Fruit fly (Drosophila melanogaster): ENCODE results near the gene Gr93c.

The Gr93c gene

DNA sequence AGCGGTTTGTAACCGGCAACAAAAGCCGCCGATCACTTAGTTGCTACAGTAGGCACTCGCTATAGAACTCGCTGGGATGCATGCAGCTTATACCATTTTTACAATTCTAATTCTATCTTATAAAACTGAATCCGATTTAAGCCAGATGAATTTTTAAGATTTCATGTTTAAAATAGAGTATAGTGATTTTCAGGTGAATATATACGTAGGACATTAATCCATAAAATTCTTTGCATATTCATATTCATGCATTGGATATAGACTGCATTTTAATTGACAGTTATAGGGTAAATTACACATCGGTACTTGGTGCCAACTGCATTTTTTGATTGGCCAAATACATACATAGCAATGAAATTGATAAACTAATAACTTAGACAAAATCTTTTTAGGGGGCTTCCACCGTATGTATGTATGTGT, 42.5 kb upstream of the Gr93c start (continued):
- TF ChIP-seq Ets65A (GFP tag) (peak; percentile 57), CG5180 (GFP tag; optimal IDR thresholded peaks at IDR 0.05) (no peak), Lim3 (GFP tag; IDR thresholded peaks at IDR 0.05) (no peak), CG9727 (GFP tag; optimal IDR thresholded peaks at IDR 0.05) (no peak), onecut (GFP tag; IDR thresholded peaks at IDR 0.05) (0 out of 2 replicates have a peak, but pooled peaks have one; percentile 24), Sry-δ (GFP tag; optimal IDR thresholded peaks at IDR 0.05) (no peak), usp (GFP tag; optimal IDR thresholded peaks at IDR 0.05) (no peak), HLH3B (GFP tag; IDR thresholded peaks at IDR 0.05) (peak; percentile 42; the same call in 1 of the 2 replicates), sim (GFP tag; IDR thresholded peaks at IDR 0.05) (0 out of 2 replicates have a peak, but pooled peaks have one; percentile 27), sens-2 (GFP tag; IDR thresholded peaks at IDR 0.05) (no peak), CG3838 (GFP tag; optimal IDR thresholded peaks at IDR 0.05) (no peak), Chrac-16 (GFP tag; optimal IDR thresholded peaks at IDR 0.05) (peak; percentile 18), salm (tag; optimal IDR thresholded peaks at IDR 0.05) (no peak), danr (GFP tag; IDR thresholded peaks at IDR 0.05) (peak; percentile 24; the same call in 1 of the 2 replicates), klu (GFP tag; IDR thresholded peaks at IDR 0.05) (no peak), z (GFP tag; IDR thresholded peaks at IDR 0.05) (0 out of 3 replicates have a peak, but pooled peaks have one; percentile 11), CG18262 (tag; optimal IDR thresholded peaks at IDR 0.05) (peak; percentile 79), CG4820 (GFP tag; optimal IDR thresholded peaks at IDR 0.05) (peak; percentile 44), Dbx (GFP tag; IDR thresholded peaks at IDR 0.05) (no peak), Fer1 (GFP tag; optimal IDR thresholded peaks at IDR 0.05) (no peak), CG6654 (GFP tag; optimal IDR thresholded peaks at IDR 0.05) (peak; percentile 9), jumu (GFP tag; optimal IDR thresholded peaks at IDR 0.05) (no peak), Rx (GFP tag; IDR thresholded peaks at IDR 0.05) (peak; percentile 46; the same call in 1 of the 2 replicates), CG12155 (GFP tag; optimal IDR thresholded peaks at IDR 0.05) (peak; percentile 7), zf30C (GFP tag; optimal IDR thresholded peaks at IDR 0.05) (no peak), CHES-1-like (GFP tag; optimal IDR thresholded peaks at IDR 0.05) (no peak), gce (GFP tag; IDR thresholded peaks at IDR 0.05) (no peak), Gug (GFP tag; IDR thresholded peaks at IDR 0.05) (peak; percentile 71), CG6175 (GFP tag; IDR thresholded peaks at IDR 0.05) (no peak), B-H2 (GFP tag; optimal IDR thresholded peaks at IDR 0.05) (no peak), CG10654 (GFP tag; optimal IDR thresholded peaks at IDR 0.05) (no peak), Dfd (GFP tag; optimal IDR thresholded peaks at IDR 0.05) (no peak), Six4 (GFP tag; optimal IDR thresholded peaks at IDR 0.05) (no peak), sr (GFP tag; IDR thresholded peaks at IDR 0.05) (no peak), Blimp-1 (GFP tag; optimal IDR thresholded peaks at IDR 0.05) (peak; percentile 39), CG17361 (GFP tag; IDR thresholded peaks at IDR 0.05) (peak; percentile 85), CG16863 (GFP tag; optimal IDR thresholded peaks at IDR 0.05) (peak; percentile 12), CG10209 (GFP tag; optimal IDR thresholded peaks at IDR 0.05) (peak; percentile 22), MBD-R2 (GFP tag; IDR thresholded peaks at IDR 0.05) (no peak), chinmo (GFP tag; IDR thresholded peaks at IDR 0.05; ENCODE audit: partially characterized antibody) (no peak), otp (GFP tag; IDR thresholded peaks at IDR 0.05) (0 out of 3 replicates have a peak, but pooled peaks have one; percentile 45), nmo (GFP tag; optimal IDR thresholded peaks at IDR 0.05) (peak; percentile 79), ap (GFP tag; IDR thresholded peaks at IDR 0.05) (no peak), Stat92E (GFP tag; optimal IDR thresholded peaks at IDR 0.05) (no peak), rib (GFP tag; IDR thresholded peaks at IDR 0.05) (no peak), slp2 (GFP tag; optimal IDR thresholded peaks at IDR 0.05) (no peak), CG34422 (GFP tag; IDR thresholded peaks at IDR 0.05) (peak; percentile 33; the same call in 2 of the 3 replicates), CkIIα-i1 (GFP tag; IDR thresholded peaks at IDR 0.05) (no peak), hth (optimal IDR thresholded peaks at IDR 0.05) (no peak), mld (GFP tag; IDR thresholded peaks at IDR 0.05; ENCODE audit: partially characterized antibody) (no peak), CG2889 (GFP tag; IDR thresholded peaks at IDR 0.05) (no peak), CG13424 (tag; optimal IDR thresholded peaks at IDR 0.05) (peak; percentile 18)

All from whole organism, embryonic.